Worm (Caenorhabditis elegans) whole organism, L3 larva: ENCODE measurements around the gene ugt-4.

Experiments
- R02D3.7 ChIP-seq: fragments of 150-350 bp; optimal IDR thresholded peaks from 2 replicates; lab custom pipeline; 2014; ENCODE audit warnings: missing biosample characterization, missing genetic modification characterization
- ZK546.5 ChIP-seq: sonication (generic microtip); optimal IDR thresholded peaks from 2 replicates; lab custom pipeline; 2017; ENCODE audit warnings: missing biosample characterization, missing genetic modification characterization
- aly-2 ChIP-seq: fragments of 150-350 bp; optimal IDR thresholded peaks from 2 replicates; lab custom pipeline; 2014; ENCODE audit warnings: missing biosample characterization, missing genetic modification characterization
- ama-1 ChIP-seq: fragments of 150-350 bp; optimal IDR thresholded peaks from 2 replicates; lab custom pipeline; 2018
- ceh-16 ChIP-seq: sonication (generic microtip); optimal IDR thresholded peaks from 2 replicates; lab custom pipeline; 2017; ENCODE audit warnings: missing biosample characterization, missing genetic modification characterization
- ceh-28 ChIP-seq: fragments of 150-350 bp; optimal IDR thresholded peaks from 2 replicates; lab custom pipeline; 2014; ENCODE audit warnings: missing biosample characterization, missing genetic modification reagents, missing genetic modification characterization
- ceh-9 ChIP-seq: sonication (generic microtip); optimal IDR thresholded peaks from 2 replicates; lab custom pipeline; 2018; ENCODE audit warnings: missing biosample characterization, missing genetic modification characterization
- daf-12 ChIP-seq: fragments of 150-350 bp; optimal IDR thresholded peaks from 2 replicates; lab custom pipeline; 2014; ENCODE audit warnings: missing biosample characterization, missing genetic modification reagents, missing genetic modification characterization
- egl-27 ChIP-seq: sonication (generic microtip); optimal IDR thresholded peaks from 4 replicates; lab custom pipeline; 2017; ENCODE audit warnings: missing biosample characterization, missing genetic modification reagents, missing genetic modification characterization
- egl-5 ChIP-seq: fragments of 150-350 bp; optimal IDR thresholded peaks from 2 replicates; lab custom pipeline; 2017; ENCODE audit warnings: missing biosample characterization, missing genetic modification reagents, missing genetic modification characterization, inconsistent platforms
- elt-1 ChIP-seq: fragments of 150-350 bp; optimal IDR thresholded peaks from 2 replicates; lab custom pipeline; 2014; ENCODE audit warnings: missing biosample characterization, missing genetic modification characterization
- elt-2 ChIP-seq: sonication (generic microtip); optimal IDR thresholded peaks from 2 replicates; lab custom pipeline; 2016; ENCODE audit warnings: missing genetic modification reagents, mild to moderate bottlenecking, missing genetic modification characterization, missing compliant biosample characterization
- elt-3 ChIP-seq, 3 experiments: fragments of 150-350 bp in 1 of 3; sonication (generic microtip) in 2 of 3; optimal IDR thresholded peaks; 2 replicates in 2 of 3; 4 replicates in 1 of 3; lab custom pipeline; 2014 to 2017; ENCODE audit warnings: missing biosample characterization in 3 of 3, missing genetic modification characterization in 3 of 3
- fkh-10 ChIP-seq: sonication (generic microtip); optimal IDR thresholded peaks from 2 replicates; lab custom pipeline; 2017; ENCODE audit warnings: missing biosample characterization, missing genetic modification reagents, missing genetic modification characterization
- fkh-2 ChIP-seq: fragments of 150-350 bp; optimal IDR thresholded peaks from 2 replicates; lab custom pipeline; 2014; ENCODE audit warnings: missing biosample characterization, missing genetic modification reagents, missing genetic modification characterization
- fos-1 ChIP-seq: fragments of 150-350 bp; optimal IDR thresholded peaks from 2 replicates; lab custom pipeline; 2014; ENCODE audit warnings: missing biosample characterization, missing genetic modification characterization
- hmg-11 ChIP-seq: sonication (generic microtip); optimal IDR thresholded peaks from 2 replicates; lab custom pipeline; 2016; ENCODE audit warnings: missing genetic modification characterization, missing compliant biosample characterization
- jun-1 ChIP-seq: fragments of 150-350 bp; optimal IDR thresholded peaks from 2 replicates; lab custom pipeline; 2014; ENCODE audit warnings: missing biosample characterization, missing genetic modification reagents, missing genetic modification characterization
- lin-15B ChIP-seq: fragments of 150-350 bp; optimal IDR thresholded peaks from 2 replicates; lab custom pipeline; 2014; ENCODE audit warnings: missing biosample characterization, missing genetic modification characterization
- lin-39 ChIP-seq: fragments of 150-350 bp; optimal IDR thresholded peaks from 2 replicates; lab custom pipeline; 2018; ENCODE audit warnings: missing biosample characterization, missing genetic modification reagents, missing genetic modification characterization
- lsy-12 ChIP-seq: sonication (generic microtip); optimal IDR thresholded peaks from 2 replicates; lab custom pipeline; 2016; ENCODE audit warnings: mild to moderate bottlenecking, missing genetic modification characterization, missing compliant biosample characterization
- mdl-1 ChIP-seq: fragments of 150-350 bp; optimal IDR thresholded peaks from 2 replicates; lab custom pipeline; 2014; ENCODE audit warnings: missing biosample characterization, missing genetic modification characterization
- nhr-12 ChIP-seq: fragments of 150-350 bp; optimal IDR thresholded peaks from 2 replicates; lab custom pipeline; 2014; ENCODE audit warnings: missing biosample characterization, missing genetic modification characterization
- nhr-23 ChIP-seq: fragments of 150-350 bp; optimal IDR thresholded peaks from 2 replicates; lab custom pipeline; 2014; ENCODE audit warnings: missing biosample characterization, missing genetic modification reagents, missing genetic modification characterization
- nhr-237 ChIP-seq: fragments of 150-350 bp; optimal IDR thresholded peaks from 2 replicates; lab custom pipeline; 2014; ENCODE audit warnings: missing biosample characterization, missing genetic modification characterization
- nhr-25 ChIP-seq: sonication (generic microtip); optimal IDR thresholded peaks from 2 replicates; lab custom pipeline; 2017; ENCODE audit warnings: missing biosample characterization, missing genetic modification characterization
- nhr-28 ChIP-seq: fragments of 150-350 bp; optimal IDR thresholded peaks from 2 replicates; lab custom pipeline; 2014; ENCODE audit warnings: missing biosample characterization, missing genetic modification characterization
- nhr-76 ChIP-seq: fragments of 150-350 bp; sonication (generic microtip); optimal IDR thresholded peaks from 5 replicates; lab custom pipeline; 2014; ENCODE audit warnings: missing biosample characterization, missing genetic modification characterization
- nhr-77 ChIP-seq: fragments of 150-350 bp; optimal IDR thresholded peaks from 2 replicates; lab custom pipeline; 2014; ENCODE audit warnings: missing biosample characterization, missing genetic modification characterization
- pha-4 ChIP-seq: fragments of 150-350 bp; optimal IDR thresholded peaks from 2 replicates; lab custom pipeline; 2014; ENCODE audit warnings: missing biosample characterization, missing genetic modification reagents, missing genetic modification characterization
- pqm-1 ChIP-seq: fragments of 150-350 bp; optimal IDR thresholded peaks from 2 replicates; lab custom pipeline; 2017; ENCODE audit warnings: missing biosample characterization, missing genetic modification characterization, inconsistent platforms
- sea-2 ChIP-seq: fragments of 150-350 bp; sonication (generic microtip); optimal IDR thresholded peaks from 4 replicates; lab custom pipeline; 2014; ENCODE audit warnings: missing biosample characterization, missing genetic modification reagents, missing genetic modification characterization
- skn-1 ChIP-seq: fragments of 150-350 bp; optimal IDR thresholded peaks from 2 replicates; lab custom pipeline; 2014; ENCODE audit warnings: missing biosample characterization, missing genetic modification characterization
- snpc-4 ChIP-seq: fragments of 150-350 bp; optimal IDR thresholded peaks from 2 replicates; lab custom pipeline; 2014; ENCODE audit warnings: missing biosample characterization, missing genetic modification characterization
- tbx-2 ChIP-seq: sonication (generic microtip); optimal IDR thresholded peaks from 2 replicates; lab custom pipeline; 2016; ENCODE audit warnings: mild to moderate bottlenecking, missing genetic modification characterization, missing compliant biosample characterization
- unc-62 ChIP-seq: fragments of 150-350 bp; sonication (generic microtip); optimal IDR thresholded peaks from 4 replicates; lab custom pipeline; 2014; ENCODE audit warnings: missing biosample characterization, missing genetic modification reagents, missing genetic modification characterization
- ztf-11 ChIP-seq: fragments of 150-350 bp; optimal IDR thresholded peaks from 2 replicates; lab custom pipeline; 2014; ENCODE audit warnings: missing biosample characterization, missing genetic modification characterization
- ztf-4 ChIP-seq: fragments of 150-350 bp; optimal IDR thresholded peaks from 2 replicates; lab custom pipeline; 2014; ENCODE audit warnings: missing biosample characterization, missing genetic modification characterization

The ugt-4 gene

DNA sequence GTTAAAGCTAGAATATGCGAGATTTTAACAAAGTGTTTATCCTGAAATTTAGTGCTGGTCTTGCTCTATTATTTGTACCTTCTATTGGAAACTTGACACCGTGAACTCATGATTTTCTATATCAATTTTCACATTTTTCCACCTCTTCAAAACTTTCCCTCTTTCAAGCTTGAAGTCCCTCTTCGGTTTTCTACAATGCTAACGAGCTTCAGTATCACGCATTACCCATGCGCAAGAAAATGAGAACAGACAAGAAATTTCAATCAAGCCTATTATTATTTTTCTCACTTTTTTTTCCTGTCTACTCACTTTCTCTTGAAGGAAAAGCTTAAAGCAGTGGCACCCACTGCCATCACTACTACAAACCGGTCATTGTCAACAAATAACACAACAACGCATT lies 16.7 kb upstream of the ugt-4 start:
- TF ChIP-seq pha-4 (tag; lab: Kevin White, UChicago) (peak; percentile 44), ztf-11 (tag; lab: Kevin White, UChicago) (no peak), snpc-4 (tag; lab: Kevin White, UChicago) (no peak), egl-5 (tag; lab: Kevin White, UChicago) (peak; percentile 58), ama-1 (lab: Kevin White, UChicago) (peak; percentile 42)

DNA sequence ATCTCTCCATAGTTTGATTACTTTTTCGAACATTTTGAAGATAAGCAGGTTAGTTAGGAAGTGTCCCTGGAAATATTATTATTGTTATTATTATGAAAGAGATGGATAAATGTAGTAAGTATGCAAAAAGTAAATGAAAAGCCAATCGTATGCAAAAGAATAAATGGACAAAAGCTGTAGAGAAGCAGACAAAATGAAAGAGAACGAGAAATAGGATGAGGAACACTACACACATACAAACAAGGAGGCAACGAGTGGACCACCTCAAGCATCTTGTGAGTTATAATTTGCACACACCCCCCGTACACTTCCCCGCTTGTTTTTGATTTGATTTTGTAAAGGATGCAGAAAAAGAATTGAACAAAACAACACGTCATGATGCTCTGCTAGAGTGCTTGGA lies 16.0 kb upstream of the ugt-4 start, which contains the start of gene ZC443.2:
TSS of gene ZC443.2 (minus strand) at position 67 of the 400 bp plus-strand sequence.
- TF ChIP-seq elt-1 (tag; lab: Kevin White, UChicago) (no peak), fkh-10 (GFP tag; lab: Kevin White, UChicago) (peak; percentile 46)

DNA sequence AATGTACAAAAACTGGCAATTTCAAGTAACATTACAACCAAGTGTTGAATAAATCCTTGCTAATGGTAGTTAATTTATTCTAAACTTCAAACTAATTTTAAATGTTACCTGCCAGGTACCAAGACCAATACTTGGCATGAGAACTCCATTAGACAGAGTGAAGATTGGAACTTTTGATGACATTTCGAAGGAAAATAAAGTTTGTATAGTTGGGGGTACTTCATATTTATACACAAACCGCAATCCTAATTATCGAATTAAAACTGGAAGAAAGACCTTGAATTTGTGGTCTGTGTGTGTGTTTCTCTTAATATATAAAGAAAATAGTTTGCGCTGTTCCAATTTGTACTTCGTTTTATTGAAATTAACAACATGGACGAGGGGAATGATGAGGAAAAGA lies 14.7 kb upstream of the ugt-4 start, which contains the start of gene ZC443.1:
TSS of gene ZC443.1 (minus strand) at position 205 of the 400 bp plus-strand sequence.
- TF ChIP-seq lin-39 (no peak), ama-1 (lab: Kevin White, UChicago) (no peak), sea-2 (GFP tag; lab: Kevin White, UChicago) (no peak), nhr-76 (tag; lab: Kevin White, UChicago) (no peak), skn-1 (tag; lab: Kevin White, UChicago) (no peak), ceh-16 (tag; lab: Kevin White, UChicago) (no peak), lin-15B (tag; lab: Kevin White, UChicago) (no peak), jun-1 (no peak), nhr-12 (no peak), snpc-4 (tag; lab: Kevin White, UChicago) (no peak), egl-27 (no peak), pha-4 (tag; lab: Kevin White, UChicago) (no peak), ztf-4 (tag; lab: Kevin White, UChicago) (no peak), egl-5 (tag; lab: Kevin White, UChicago) (no peak), nhr-23 (tag; lab: Kevin White, UChicago) (no peak), elt-2 (no peak), pqm-1 (tag; lab: Kevin White, UChicago) (no peak)

DNA sequence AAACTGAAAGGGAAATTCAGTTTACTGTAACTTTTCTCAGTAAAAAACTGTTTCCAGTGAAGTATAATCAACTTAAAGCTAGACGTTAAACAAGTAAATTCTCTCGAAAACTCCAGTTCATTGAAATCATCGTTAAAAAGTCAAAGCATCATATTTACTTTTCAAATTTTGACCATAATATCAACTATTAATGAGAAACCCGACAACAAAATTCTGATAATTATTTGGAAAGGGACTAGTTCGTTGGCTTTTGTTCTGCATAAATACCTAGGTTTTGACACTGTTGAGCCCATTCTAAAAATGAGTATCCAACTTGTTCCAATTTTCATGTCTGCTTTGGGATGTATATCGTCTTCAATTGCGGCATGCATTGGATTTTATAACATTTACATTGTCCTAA lies 11.1 kb upstream of the ugt-4 start, which contains the start of gene ZC443.7:
TSS of gene ZC443.7 (plus strand) at position 301 of the 400 bp plus-strand sequence.
- TF ChIP-seq R02D3.7 (no peak), fkh-2 (tag; lab: Kevin White, UChicago) (no peak), elt-2 (no peak), ZK546.5 (tag; lab: Kevin White, UChicago) (no peak), fkh-10 (GFP tag; lab: Kevin White, UChicago) (no peak), aly-2 (tag; lab: Kevin White, UChicago) (no peak), jun-1 (no peak), ama-1 (lab: Kevin White, UChicago) (no peak), nhr-25 (tag; lab: Kevin White, UChicago) (no peak), elt-3 (tag; optimal IDR thresholded peaks at IDR 0.05; lab: Kevin White, UChicago) (no peak), nhr-28 (no peak)

DNA sequence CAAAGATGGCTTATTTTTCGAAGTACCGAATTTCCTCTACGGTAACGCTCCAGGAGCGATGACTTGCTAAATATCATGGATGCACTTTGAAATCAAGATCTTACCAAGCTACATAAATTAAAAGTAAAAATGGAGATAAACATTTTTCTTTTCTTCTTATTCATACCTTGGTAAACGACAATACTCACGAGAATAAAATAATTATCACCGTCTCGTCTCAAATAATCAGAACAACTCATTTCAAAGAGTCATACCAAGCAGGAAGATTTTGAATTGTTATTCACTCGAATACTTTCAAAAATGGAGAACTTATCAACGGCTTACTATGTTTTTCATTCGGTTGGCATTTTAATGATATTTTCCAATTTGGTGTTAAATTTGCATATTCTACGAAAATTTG lies 8.1 kb upstream of the ugt-4 start, which contains the start of gene srbc-45:
TSS of gene srbc-45 (plus strand) at position 301 of the 400 bp plus-strand sequence.
- TF ChIP-seq hmg-11 (tag; lab: Kevin White, UChicago) = no peak
- TF ChIP-seq ceh-28 (tag; lab: Kevin White, UChicago) = no peak
- TF ChIP-seq tbx-2 (tag; lab: Kevin White, UChicago) = no peak
- TF ChIP-seq jun-1 = no peak
- no peak for TF ChIP-seq nhr-77
- no peak for TF ChIP-seq daf-12
- TF ChIP-seq unc-62 (GFP tag; lab: Kevin White, UChicago) = no peak
- no peak for TF ChIP-seq pqm-1 (tag; lab: Kevin White, UChicago)
- no peak for TF ChIP-seq elt-2
- TF ChIP-seq fkh-10 (GFP tag; lab: Kevin White, UChicago) = no peak
- no peak for TF ChIP-seq nhr-237 (tag; lab: Kevin White, UChicago)
- no peak for TF ChIP-seq lsy-12 (tag; lab: Kevin White, UChicago)
- no peak for TF ChIP-seq ceh-9 (tag; lab: Kevin White, UChicago)
- no peak for TF ChIP-seq fos-1 (tag; lab: Kevin White, UChicago)
- TF ChIP-seq elt-3 (tag; optimal IDR thresholded peaks at IDR 0.05; lab: Kevin White, UChicago) = no peak
- TF ChIP-seq mdl-1 (tag; lab: Kevin White, UChicago) = no peak
- TF ChIP-seq, all 47 proteins: peak for 0
